Worm (Caenorhabditis elegans) whole organism, L2 larva: ENCODE results near the gene Y69H2.15.

Source experiments
- F13H6.1 ChIP-seq: sonication (generic microtip); optimal IDR thresholded peaks from 2 replicates; lab custom pipeline; 2016; ENCODE audit warnings: missing genetic modification characterization, missing compliant biosample characterization
- Y55F3AM.14 ChIP-seq: fragments of 200-800 bp; sonication (Bioruptor generic); optimal IDR thresholded peaks from 2 replicates; lab custom pipeline; 2018; ENCODE audit warnings: mild to moderate bottlenecking, missing genetic modification characterization, missing compliant biosample characterization
- ZK546.5 ChIP-seq: sonication (generic microtip); optimal IDR thresholded peaks from 2 replicates; lab custom pipeline; 2017; ENCODE audit warnings: missing biosample characterization, missing genetic modification characterization
- alr-1 ChIP-seq: fragments of 150-350 bp; optimal IDR thresholded peaks from 2 replicates; lab custom pipeline; 2014; ENCODE audit warnings: missing biosample characterization, missing genetic modification characterization
- ceh-16 ChIP-seq: fragments of 150-350 bp; optimal IDR thresholded peaks from 2 replicates; lab custom pipeline; 2014; ENCODE audit warnings: missing biosample characterization, missing genetic modification characterization
- crh-2 ChIP-seq: sonication (generic microtip); optimal IDR thresholded peaks from 2 replicates; lab custom pipeline; 2017; ENCODE audit warnings: missing biosample characterization, missing genetic modification characterization
- dmd-4 ChIP-seq: sonication (generic microtip); optimal IDR thresholded peaks from 2 replicates; lab custom pipeline; 2017; ENCODE audit warnings: missing biosample characterization, missing genetic modification characterization
- egl-27 ChIP-seq: sonication (generic microtip); optimal IDR thresholded peaks from 3 replicates; lab custom pipeline; 2017; ENCODE audit warnings: missing biosample characterization, missing genetic modification reagents, missing genetic modification characterization
- elt-1 ChIP-seq: fragments of 150-350 bp; optimal IDR thresholded peaks from 2 replicates; lab custom pipeline; 2014; ENCODE audit warnings: missing biosample characterization, missing genetic modification characterization
- elt-3 ChIP-seq: sonication (generic microtip); optimal IDR thresholded peaks from 2 replicates; lab custom pipeline; 2017; ENCODE audit warnings: missing biosample characterization, missing genetic modification characterization
- fos-1 ChIP-seq: fragments of 150-350 bp; optimal IDR thresholded peaks from 2 replicates; lab custom pipeline; 2014; ENCODE audit warnings: missing biosample characterization, missing genetic modification characterization
- lin-11 ChIP-seq: fragments of 150-350 bp; sonication (generic microtip); optimal IDR thresholded peaks from 2 replicates; lab custom pipeline; 2014; ENCODE audit warnings: missing biosample characterization, missing genetic modification characterization, inconsistent platforms, mixed read lengths
- lin-13 ChIP-seq: fragments of 150-350 bp; optimal IDR thresholded peaks from 2 replicates; lab custom pipeline; 2014; ENCODE audit warnings: missing biosample characterization, missing genetic modification reagents, missing genetic modification characterization
- lin-39 ChIP-seq: fragments of 150-350 bp; optimal IDR thresholded peaks from 2 replicates; lab custom pipeline; 2014; ENCODE audit warnings: missing biosample characterization, missing genetic modification reagents, missing genetic modification characterization
- mab-5 ChIP-seq: fragments of 150-350 bp; optimal IDR thresholded peaks from 2 replicates; lab custom pipeline; 2014; ENCODE audit warnings: missing biosample characterization, missing genetic modification characterization
- mdl-1 ChIP-seq, 2 experiments: fragments of 150-350 bp in 1 of 2; sonication (generic microtip) in 1 of 2; optimal IDR thresholded peaks; 2 replicates each; lab custom pipeline; 2017; ENCODE audit warnings: missing biosample characterization in 2 of 2, missing genetic modification characterization in 2 of 2
- nhr-129 ChIP-seq: fragments of 150-350 bp; optimal IDR thresholded peaks from 2 replicates; lab custom pipeline; 2014; ENCODE audit warnings: missing biosample characterization, missing genetic modification characterization
- nhr-21 ChIP-seq: fragments of 150-350 bp; optimal IDR thresholded peaks from 2 replicates; lab custom pipeline; 2014; ENCODE audit warnings: missing biosample characterization, missing genetic modification characterization
- nhr-25 ChIP-seq: fragments of 150-350 bp; sonication (generic microtip); optimal IDR thresholded peaks from 3 replicates; lab custom pipeline; 2014; ENCODE audit warnings: missing biosample characterization, missing genetic modification characterization
- nhr-6 ChIP-seq: fragments of 150-350 bp; optimal IDR thresholded peaks from 2 replicates; lab custom pipeline; 2014; ENCODE audit warnings: missing biosample characterization, missing genetic modification characterization
- nhr-77 ChIP-seq: fragments of 150-350 bp; optimal IDR thresholded peaks from 2 replicates; lab custom pipeline; 2014; ENCODE audit warnings: missing biosample characterization, missing genetic modification characterization
- peb-1 ChIP-seq: fragments of 150-350 bp; optimal IDR thresholded peaks from 2 replicates; lab custom pipeline; 2014; ENCODE audit warnings: missing biosample characterization, missing genetic modification characterization
- sem-4 ChIP-seq: fragments of 150-350 bp; optimal IDR thresholded peaks from 2 replicates; lab custom pipeline; 2014; ENCODE audit warnings: missing biosample characterization, missing genetic modification reagents, missing genetic modification characterization
- skn-1 ChIP-seq: sonication (generic microtip); optimal IDR thresholded peaks from 2 replicates; lab custom pipeline; 2017; ENCODE audit warnings: missing biosample characterization, missing genetic modification characterization
- sma-3 ChIP-seq: sonication (generic microtip); optimal IDR thresholded peaks from 2 replicates; lab custom pipeline; 2016; ENCODE audit warnings: missing genetic modification reagents, missing genetic modification characterization, missing compliant biosample characterization
- unc-39 ChIP-seq: fragments of 150-350 bp; optimal IDR thresholded peaks from 2 replicates; lab custom pipeline; 2014; ENCODE audit warnings: missing biosample characterization, missing genetic modification characterization
- ztf-1 ChIP-seq: fragments of 200-800 bp; sonication (Bioruptor generic); conservative IDR thresholded peaks from 2 replicates; pipeline ENCODE4 v1.3.6; 2022; ENCODE audit warnings: missing genetic modification characterization, missing compliant biosample characterization
- ztf-11 ChIP-seq: sonication (generic microtip); optimal IDR thresholded peaks from 2 replicates; lab custom pipeline; 2017; ENCODE audit warnings: missing biosample characterization, missing genetic modification characterization
- ztf-4 ChIP-seq: fragments of 150-350 bp; optimal IDR thresholded peaks from 2 replicates; lab custom pipeline; 2014; ENCODE audit warnings: missing biosample characterization, missing genetic modification characterization

Y69H2.15 gene

ce11 chrV:18626764-18627163 lies at the start of gene Y69H2.15:
Y69H2.15 (minus strand) TSS chrV:18626864.
- TF ChIP-seq F13H6.1 (tag; lab: Kevin White, UChicago): no peak
- TF ChIP-seq ztf-11 (tag; lab: Kevin White, UChicago): no peak
- no peak for TF ChIP-seq nhr-129 (tag; lab: Kevin White, UChicago)

ce11 chrV:18674367-18674766 lies 47.7 kb upstream of the Y69H2.15 start:
- TF ChIP-seq F13H6.1 (tag; lab: Kevin White, UChicago): no peak
- TF ChIP-seq nhr-77 (tag; lab: Kevin White, UChicago): no peak
- no peak for TF ChIP-seq skn-1 (tag; lab: Kevin White, UChicago)
- TF ChIP-seq ceh-16: no peak
- no peak for TF ChIP-seq elt-1 (tag; lab: Kevin White, UChicago)
- no peak for TF ChIP-seq mab-5 (tag; lab: Kevin White, UChicago)
- no peak for TF ChIP-seq sem-4 (tag; lab: Kevin White, UChicago)
- TF ChIP-seq, all 48 proteins: peak for 0

ce11 chrV:18671811-18672210 lies 45.1 kb upstream of the Y69H2.15 start:
- no peak for TF ChIP-seq dmd-4 (tag; lab: Kevin White, UChicago)

- no peak for TF ChIP-seq peb-1 (tag; lab: Kevin White, UChicago)
- no peak for TF ChIP-seq lin-39 (tag; lab: Kevin White, UChicago)
- TF ChIP-seq elt-3 (tag; lab: Kevin White, UChicago): no peak
- TF ChIP-seq sem-4 (tag; lab: Kevin White, UChicago): no peak
- no peak for TF ChIP-seq Y55F3AM.14 (GFP tag; lab: Kevin White, UChicago)
- TF ChIP-seq egl-27: no peak
Measured at ce11 chrV:18670017-18670416, 43.4 kb upstream of the Y69H2.15 start, which contains the start of gene Y69H2.10. Y69H2.10 (plus strand) TSS chrV:18670317.

- TF ChIP-seq crh-2 (tag; lab: Kevin White, UChicago) (no peak), elt-3 (tag; lab: Kevin White, UChicago) (no peak), elt-1 (tag; lab: Kevin White, UChicago) (no peak), ztf-4 (tag; lab: Kevin White, UChicago) (no peak), alr-1 (tag; lab: Kevin White, UChicago) (no peak), mdl-1 (tag; optimal IDR thresholded peaks at IDR 0.05; lab: Kevin White, UChicago) (no peak), sma-3 (GFP tag; lab: Kevin White, UChicago) (no peak), nhr-21 (tag; lab: Kevin White, UChicago) (no peak), unc-39 (no peak), ZK546.5 (tag; lab: Kevin White, UChicago) (no peak), skn-1 (tag; lab: Kevin White, UChicago) (no peak)
Measured at ce11 chrV:18667179-18667578, 40.5 kb upstream of the Y69H2.15 start.

- TF ChIP-seq nhr-25 (tag; lab: Kevin White, UChicago) (no peak), nhr-6 (tag; lab: Kevin White, UChicago) (no peak), alr-1 (tag; lab: Kevin White, UChicago) (no peak), unc-39 (no peak)
Measured at ce11 chrV:18664026-18664425, 37.4 kb upstream of the Y69H2.15 start, which contains the start of gene Y69H2.3. Y69H2.3 (minus strand) TSS chrV:18664126.

ce11 chrV:18662333-18662732 lies 35.7 kb upstream of the Y69H2.15 start:
- TF ChIP-seq ztf-1 (GFP tag; lab: Robert Waterston, UW): no peak
- TF ChIP-seq lin-13 (GFP tag; lab: Kevin White, UChicago): no peak
- no peak for TF ChIP-seq fos-1 (tag; lab: Kevin White, UChicago)
- TF ChIP-seq nhr-25 (tag; lab: Kevin White, UChicago): no peak
- TF ChIP-seq ztf-11 (tag; lab: Kevin White, UChicago): no peak
- TF ChIP-seq sma-3 (GFP tag; lab: Kevin White, UChicago): no peak
- TF ChIP-seq dmd-4 (tag; lab: Kevin White, UChicago): no peak
- no peak for TF ChIP-seq skn-1 (tag; lab: Kevin White, UChicago)
- TF ChIP-seq nhr-129 (tag; lab: Kevin White, UChicago): no peak
- no peak for TF ChIP-seq F13H6.1 (tag; lab: Kevin White, UChicago)
- TF ChIP-seq lin-11 (tag; lab: Kevin White, UChicago): no peak
- TF ChIP-seq sem-4 (tag; lab: Kevin White, UChicago): no peak
